Fruit fly (Drosophila melanogaster): ENCODE results near the gene Surf4.

Gene Surf4

dm6 chr3R:15356645-15357431 is 10.9 kb upstream of the Surf4 start, which contains the start of the genes Atg4b and Hibch:
Gene Atg4b (minus strand): TSS chr3R:15356924.
Gene Hibch (plus strand): TSS chr3R:15357229.
- TF ChIP-seq psq (optimal IDR thresholded peaks at IDR 0.05) (no peak), pan (optimal IDR thresholded peaks at IDR 0.05) (no peak), CG8478 (optimal IDR thresholded peaks at IDR 0.05) (peak; percentile 60)

DNA sequence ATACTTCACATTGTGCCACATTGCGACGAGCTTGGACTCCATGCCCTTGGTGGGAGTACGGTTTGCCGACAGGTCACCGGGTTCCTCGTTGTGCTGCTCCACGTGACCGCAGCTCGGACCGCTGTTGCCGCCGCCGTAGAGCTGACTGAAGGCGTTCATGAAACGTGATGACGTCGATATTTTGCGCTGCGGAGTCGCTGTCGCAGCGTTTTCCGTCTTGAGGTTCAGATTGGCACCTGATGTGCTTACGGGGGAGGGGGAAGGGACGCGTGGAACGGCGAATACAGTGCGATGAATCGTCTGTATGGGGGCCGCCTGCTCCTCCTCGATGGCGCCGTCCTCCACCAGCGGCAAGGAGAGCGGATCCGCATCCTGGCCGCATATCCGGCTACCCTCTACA is 10.2 kb upstream of the Surf4 start:
- no peak for TF ChIP-seq Dll (optimal IDR thresholded peaks at IDR 0.05)
- TF ChIP-seq psq (optimal IDR thresholded peaks at IDR 0.05): no peak
- TF ChIP-seq pan (optimal IDR thresholded peaks at IDR 0.05): no peak
- no peak for TF ChIP-seq CG8478 (optimal IDR thresholded peaks at IDR 0.05)
- no peak for TF ChIP-seq usp (GFP tag; optimal IDR thresholded peaks at IDR 0.05)
- TF ChIP-seq EcR (GFP tag; optimal IDR thresholded peaks at IDR 0.05): no peak

DNA sequence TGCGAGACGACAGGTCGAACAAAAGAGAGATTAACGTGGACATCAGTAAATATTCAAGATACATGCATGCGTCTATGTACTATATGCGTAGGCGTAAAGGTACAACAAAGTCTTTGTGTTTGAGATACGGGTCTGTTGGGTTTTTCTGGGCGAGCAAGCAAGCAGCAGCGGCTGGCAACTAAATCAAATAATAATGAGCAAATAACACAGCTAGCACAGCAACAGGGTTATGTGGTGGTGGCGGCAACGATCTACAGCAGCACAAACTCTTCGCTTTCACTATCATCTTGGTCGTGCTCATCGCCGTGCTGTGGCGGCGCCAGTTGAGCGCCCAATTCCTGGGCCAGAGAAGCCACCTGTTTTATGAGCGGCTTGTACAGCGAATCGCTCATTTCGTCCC is 8.0 kb upstream of the Surf4 start:
- no peak for TF ChIP-seq psq (optimal IDR thresholded peaks at IDR 0.05)
- TF ChIP-seq EcR (GFP tag; optimal IDR thresholded peaks at IDR 0.05): no peak
- TF ChIP-seq CG8478 (optimal IDR thresholded peaks at IDR 0.05): no peak
- TF ChIP-seq pan (optimal IDR thresholded peaks at IDR 0.05): no peak
- no peak for TF ChIP-seq usp (GFP tag; optimal IDR thresholded peaks at IDR 0.05)
- TF ChIP-seq Dll (optimal IDR thresholded peaks at IDR 0.05): no peak

DNA sequence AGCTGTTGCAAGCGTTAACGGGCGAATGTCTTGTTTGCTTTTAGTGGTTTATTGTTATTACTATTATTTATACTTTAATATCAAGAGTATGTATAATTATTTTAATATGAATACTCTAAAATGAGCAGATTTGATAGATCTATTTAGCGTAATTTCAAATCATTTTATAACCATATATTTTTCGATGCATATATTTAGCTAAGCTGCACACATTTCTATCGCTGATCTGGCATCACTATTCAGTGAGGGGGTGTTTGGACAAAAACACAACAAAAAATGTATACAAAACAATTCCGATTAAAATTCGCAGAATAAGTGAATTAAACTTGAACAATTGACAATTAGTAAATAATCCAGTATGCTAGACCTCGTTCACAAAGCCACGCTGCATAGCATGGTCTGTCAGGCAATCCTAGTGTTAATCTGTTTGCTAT is 5.0 kb upstream of the Surf4 start, which contains the start of the genes Trs33 and Tmtc4:
Gene Trs33 (minus strand): TSS at position 3 of the 434 bp plus-strand sequence.
Gene Tmtc4 (plus strand): TSS at position 233 of the 434 bp plus-strand sequence.
- no peak for TF ChIP-seq usp (GFP tag; optimal IDR thresholded peaks at IDR 0.05)
- no peak for TF ChIP-seq psq (optimal IDR thresholded peaks at IDR 0.05)
- no peak for TF ChIP-seq EcR (GFP tag; optimal IDR thresholded peaks at IDR 0.05)
- TF ChIP-seq CG8478 (optimal IDR thresholded peaks at IDR 0.05): no peak
- TF ChIP-seq Dll (optimal IDR thresholded peaks at IDR 0.05): no peak
- TF ChIP-seq pan (optimal IDR thresholded peaks at IDR 0.05): no peak

dm6 chr3R:15347822-15348221 is 1.8 kb upstream of the Surf4 start, which contains the start of the genes CG42726 and CG42727:
Gene CG42726 (plus strand): TSS chr3R:15348048.
Gene CG42727 (plus strand): TSS chr3R:15348048.
- no peak for TF ChIP-seq EcR (GFP tag; optimal IDR thresholded peaks at IDR 0.05)
- TF ChIP-seq CG8478 (optimal IDR thresholded peaks at IDR 0.05): no peak
- no peak for TF ChIP-seq psq (optimal IDR thresholded peaks at IDR 0.05)

DNA sequence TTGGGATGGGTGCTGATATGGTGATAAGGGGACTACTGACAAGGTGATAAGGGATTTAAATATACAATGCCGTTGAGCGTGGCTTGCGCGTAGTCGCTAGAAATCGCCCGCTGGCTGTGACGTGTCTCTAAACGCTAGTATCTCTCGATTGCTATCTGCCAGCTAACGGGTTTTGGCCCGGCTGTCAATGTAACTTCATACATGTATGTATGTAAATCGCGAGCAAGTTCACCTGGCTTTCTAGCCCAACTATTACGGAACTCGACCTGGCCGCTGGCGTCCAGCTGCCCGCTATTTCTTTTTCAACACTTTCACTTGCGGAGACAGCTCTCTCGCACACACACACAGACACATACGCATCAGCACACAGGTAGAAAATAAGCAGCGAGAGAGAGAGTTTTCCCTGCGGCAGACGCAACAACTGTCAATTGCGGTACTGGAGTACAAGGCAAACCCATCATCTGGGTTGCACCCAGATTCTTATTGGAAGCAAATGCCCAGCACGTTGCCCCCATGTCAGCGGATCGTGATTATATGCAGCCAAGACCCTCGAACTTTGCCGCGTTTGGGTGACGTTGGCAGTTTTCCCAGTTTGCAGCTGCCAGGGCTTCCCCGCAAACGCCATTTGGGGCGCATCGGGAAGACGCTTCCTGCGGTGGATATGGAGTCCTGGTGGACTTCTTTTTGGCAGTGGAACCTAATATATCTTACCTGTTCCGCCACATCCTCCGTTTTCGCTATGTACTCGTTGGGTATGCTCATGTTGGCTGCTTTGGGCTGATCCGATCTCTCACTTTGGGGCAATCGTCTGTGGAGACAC is 568 bp downstream of the Surf4 start:
- TF ChIP-seq EcR (GFP tag; optimal IDR thresholded peaks at IDR 0.05) (no peak), pan (optimal IDR thresholded peaks at IDR 0.05) (no peak), Dll (optimal IDR thresholded peaks at IDR 0.05) (no peak), CG8478 (optimal IDR thresholded peaks at IDR 0.05) (no peak), usp (GFP tag; optimal IDR thresholded peaks at IDR 0.05) (no peak), psq (optimal IDR thresholded peaks at IDR 0.05) (no peak)

DNA sequence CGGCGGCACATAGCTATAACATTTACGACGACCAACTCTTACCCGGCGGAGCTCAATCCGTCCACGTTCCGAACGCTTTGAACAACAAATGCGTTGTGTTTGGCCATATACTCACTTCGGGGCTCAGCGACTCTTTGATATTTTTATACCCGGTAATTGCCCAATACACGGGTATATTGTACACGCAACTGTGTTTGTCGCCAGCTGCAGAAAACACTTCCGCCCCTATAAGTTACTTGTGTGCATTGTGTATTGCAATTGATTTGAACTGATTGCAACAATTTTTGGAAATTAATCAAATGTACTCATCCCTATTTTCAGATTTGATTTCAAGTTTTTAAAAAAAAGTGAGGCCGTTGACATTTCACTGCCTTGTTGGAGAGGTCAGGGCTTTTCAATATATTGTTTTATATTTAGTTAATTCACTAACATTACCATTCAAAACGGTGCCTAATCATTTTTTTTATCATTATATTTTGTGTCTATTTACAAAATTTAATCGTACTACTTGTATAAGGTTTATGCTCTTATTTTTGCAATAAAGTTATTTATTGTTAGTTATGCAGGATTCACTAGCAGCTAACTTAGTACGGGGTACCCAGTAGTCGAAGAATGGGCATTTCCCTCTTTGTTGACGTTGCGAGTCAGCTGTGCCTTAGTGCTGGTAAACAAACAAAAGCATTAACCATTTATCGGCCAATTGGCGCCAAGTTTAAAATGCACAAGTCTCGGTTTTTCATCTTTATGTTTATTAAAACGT is 2.9 kb downstream of the Surf4 start, which contains the start of gene Nagk:
Gene Nagk (minus strand): TSS at position 331 of the 760 bp plus-strand sequence.
- TF ChIP-seq usp (GFP tag; optimal IDR thresholded peaks at IDR 0.05) (no peak), pan (optimal IDR thresholded peaks at IDR 0.05) (peak; percentile 96), EcR (GFP tag; optimal IDR thresholded peaks at IDR 0.05) (no peak)

dm6 chr3R:15342432-15342925 is 3.5 kb downstream of the Surf4 start:
- no peak for TF ChIP-seq usp (GFP tag; optimal IDR thresholded peaks at IDR 0.05)
- no peak for TF ChIP-seq psq (optimal IDR thresholded peaks at IDR 0.05)
- no peak for TF ChIP-seq Dll (optimal IDR thresholded peaks at IDR 0.05)
- TF ChIP-seq pan (optimal IDR thresholded peaks at IDR 0.05): no peak
- no peak for TF ChIP-seq CG8478 (optimal IDR thresholded peaks at IDR 0.05)
- no peak for TF ChIP-seq EcR (GFP tag; optimal IDR thresholded peaks at IDR 0.05)

- TF ChIP-seq pan (optimal IDR thresholded peaks at IDR 0.05) (no peak), psq (optimal IDR thresholded peaks at IDR 0.05) (no peak), usp (GFP tag; optimal IDR thresholded peaks at IDR 0.05) (no peak), Dll (optimal IDR thresholded peaks at IDR 0.05) (no peak), CG8478 (optimal IDR thresholded peaks at IDR 0.05) (no peak), EcR (GFP tag; optimal IDR thresholded peaks at IDR 0.05) (no peak)
Observed at dm6 chr3R:15340052-15340732, 5.8 kb downstream of the Surf4 start, which contains the start of gene SerRS-m. Gene SerRS-m (plus strand): TSS chr3R:15340667.

- TF ChIP-seq pan (optimal IDR thresholded peaks at IDR 0.05) (no peak), Dll (optimal IDR thresholded peaks at IDR 0.05) (no peak), psq (optimal IDR thresholded peaks at IDR 0.05) (no peak), EcR (GFP tag; optimal IDR thresholded peaks at IDR 0.05) (no peak), CG8478 (optimal IDR thresholded peaks at IDR 0.05) (no peak), usp (GFP tag; optimal IDR thresholded peaks at IDR 0.05) (no peak)
Observed at dm6 chr3R:15339111-15339510, 6.9 kb downstream of the Surf4 start.

DNA sequence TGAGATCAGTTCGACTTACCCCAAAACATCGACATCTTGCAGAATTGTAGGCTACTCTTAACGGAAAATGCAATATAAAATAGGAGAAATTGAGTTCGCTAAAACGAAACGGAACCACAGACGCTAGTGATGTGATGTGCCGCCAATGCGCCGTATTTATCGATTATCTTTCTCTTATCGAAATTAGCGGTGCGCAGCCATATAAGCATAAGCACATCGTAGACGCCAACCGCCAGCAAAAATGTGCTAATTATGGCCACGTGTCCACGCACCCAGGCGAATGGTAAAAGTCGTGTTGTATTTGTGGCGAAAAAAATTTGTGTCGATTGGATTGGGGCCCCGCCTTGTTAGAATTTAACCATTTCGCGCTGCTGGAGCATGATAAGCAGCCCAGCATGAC is 13.0 kb downstream of the Surf4 start, which contains the start of the genes Fkbp39 and Cyfip:
Gene Fkbp39 (minus strand): TSS at position 140 of the 400 bp plus-strand sequence.
Gene Cyfip (plus strand): TSS at position 273 of the 400 bp plus-strand sequence.
- TF ChIP-seq Dll (optimal IDR thresholded peaks at IDR 0.05) (no peak), pan (optimal IDR thresholded peaks at IDR 0.05) (no peak), CG8478 (optimal IDR thresholded peaks at IDR 0.05) (no peak), EcR (GFP tag; optimal IDR thresholded peaks at IDR 0.05) (no peak), usp (GFP tag; optimal IDR thresholded peaks at IDR 0.05) (no peak), psq (optimal IDR thresholded peaks at IDR 0.05) (no peak)

Data from whole organism.